Worm (Caenorhabditis elegans): ENCODE results near the gene B0334.10.

The B0334.10 gene

ce11 chrII:11487999-11488398 lies 30.3 kb upstream of the B0334.10 start, which contains the start of gene B0334.13 (continued):
- no peak for TF ChIP-seq Y53G8AR.9 (GFP tag; conservative IDR thresholded peaks at IDR 0.05)

ce11 chrII:11492843-11493242 lies 25.4 kb upstream of the B0334.10 start, which contains the start of gene hacl-1:
Gene hacl-1, minus strand, starts transcription at chrII:11492963.
- TF ChIP-seq nhr-80 (tag; optimal IDR thresholded peaks at IDR 0.05): peak; percentile 21
- TF ChIP-seq snpc-4 (GFP tag; optimal IDR thresholded peaks at IDR 0.05): no peak
- TF ChIP-seq snpc-4 (tag; optimal IDR thresholded peaks at IDR 0.05): no peak
- no peak for TF ChIP-seq B0336.3 (GFP tag; IDR thresholded peaks at IDR 0.05)
- no peak for TF ChIP-seq him-1 (tag; optimal IDR thresholded peaks at IDR 0.05)
- no peak for TF ChIP-seq nhr-120 (GFP tag; IDR thresholded peaks at IDR 0.05)
- TF ChIP-seq lin-40 (tag; optimal IDR thresholded peaks at IDR 0.05): peak; percentile 9
- TF ChIP-seq lin-54 (GFP tag; optimal IDR thresholded peaks at IDR 0.05): peak; percentile 6
- no peak for TF ChIP-seq chd-7 (tag; optimal IDR thresholded peaks at IDR 0.05)
- TF ChIP-seq nfyb-1 (GFP tag; IDR thresholded peaks at IDR 0.05): 0 out of 2 replicates have a peak, but pooled peaks have one; percentile 15
- no peak for TF ChIP-seq ceh-40 (GFP tag; IDR thresholded peaks at IDR 0.05)
- TF ChIP-seq zim-3 (tag; optimal IDR thresholded peaks at IDR 0.05): no peak
- no peak for TF ChIP-seq F39B2.1 (GFP tag; IDR thresholded peaks at IDR 0.05)

- TF ChIP-seq F52B5.7 (tag; optimal IDR thresholded peaks at IDR 0.05) (no peak), lin-40 (tag; optimal IDR thresholded peaks at IDR 0.05) (no peak), cebp-1 (GFP tag; IDR thresholded peaks at IDR 0.05) (peak; percentile 53; the same call in 1 of the 2 replicates), cebp-1 (tag; optimal IDR thresholded peaks at IDR 0.05) (peak; percentile 91)
These were observed 23.0 kb upstream of the B0334.10 start, which contains the start of the genes ooc-3 and B0334.4 for ce11 chrII:11495307-11495706. Gene ooc-3, minus strand, starts transcription at chrII:11495321. Gene B0334.4, plus strand, starts transcription at chrII:11495692.

- TF ChIP-seq F10E7.11 (tag; optimal IDR thresholded peaks at IDR 0.05): no peak
- TF ChIP-seq K11D2.4 (GFP tag; IDR thresholded peaks at IDR 0.05): no peak
- TF ChIP-seq ama-1 (optimal IDR thresholded peaks at IDR 0.05): no peak
- TF ChIP-seq ama-1 (GFP tag; optimal IDR thresholded peaks at IDR 0.05): no peak
- TF ChIP-seq ztf-25 (GFP tag; IDR thresholded peaks at IDR 0.05): no peak
- no peak for TF ChIP-seq madf-10 (tag; optimal IDR thresholded peaks at IDR 0.05)
- TF ChIP-seq ets-4 (GFP tag; optimal IDR thresholded peaks at IDR 0.05): no peak
- no peak for TF ChIP-seq egl-18 (GFP tag; IDR thresholded peaks at IDR 0.05)
- no peak for TF ChIP-seq Y56A3A.18 (GFP tag; IDR thresholded peaks at IDR 0.05)
- TF ChIP-seq dpl-1 (GFP tag; optimal IDR thresholded peaks at IDR 0.05): no peak
These were observed 22.5 kb upstream of the B0334.10 start for ce11 chrII:11495806-11496205.

- 0 out of 2 replicates have a peak, but pooled peaks have one; percentile 5 for TF ChIP-seq dox-1 (GFP tag; IDR thresholded peaks at IDR 0.05)
- TF ChIP-seq repo-1 (tag; optimal IDR thresholded peaks at IDR 0.05): peak; percentile 9
- peak; percentile 10 for TF ChIP-seq somi-1 (GFP tag; optimal IDR thresholded peaks at IDR 0.05)
- TF ChIP-seq F33H1.4 (GFP tag; IDR thresholded peaks at IDR 0.05): no peak
- TF ChIP-seq F23B12.7 (tag; optimal IDR thresholded peaks at IDR 0.05; ENCODE audit: insufficient read depth): no peak
- no peak for TF ChIP-seq cebp-2 (GFP tag; IDR thresholded peaks at IDR 0.05)
- peak; percentile 22; the same call in 1 of the 2 replicates for TF ChIP-seq hmg-1.2 (GFP tag; IDR thresholded peaks at IDR 0.05)
- peak; percentile 36; the same call in 1 of the 2 replicates for TF ChIP-seq madf-6 (GFP tag; IDR thresholded peaks at IDR 0.05)
- no peak for TF ChIP-seq ama-1 (optimal IDR thresholded peaks at IDR 0.05)
- TF ChIP-seq ama-1 (GFP tag; optimal IDR thresholded peaks at IDR 0.05): no peak
These were observed 21.5 kb upstream of the B0334.10 start, which contains the start of gene emc-5 for ce11 chrII:11496767-11497166. Gene emc-5, plus strand, starts transcription at chrII:11496780.
